Worm (Caenorhabditis elegans): ENCODE results near the gene ugt-62.

ugt-62 gene

ce11 chrIII:4562070-4562788 is 21.8 kb upstream of the ugt-62 start, which contains the start of gene pan-1 (continued):
- TF ChIP-seq rnt-1 (tag; optimal IDR thresholded peaks at IDR 0.05) (peak; percentile 25), aha-1 (tag; optimal IDR thresholded peaks at IDR 0.05) (no peak), tbx-2 (tag; optimal IDR thresholded peaks at IDR 0.05) (no peak)

ce11 chrIII:4561286-4561685 is 20.9 kb upstream of the ugt-62 start:
- no peak for TF ChIP-seq ceh-8 (GFP tag; optimal IDR thresholded peaks at IDR 0.05)
- no peak for TF ChIP-seq C04F5.9 (tag; optimal IDR thresholded peaks at IDR 0.05)
- TF ChIP-seq skn-1 (tag; optimal IDR thresholded peaks at IDR 0.05) = no peak
- no peak for TF ChIP-seq nhr-84 (tag; optimal IDR thresholded peaks at IDR 0.05)
- TF ChIP-seq F16B12.6 (tag; optimal IDR thresholded peaks at IDR 0.05) = no peak
- no peak for TF ChIP-seq lin-39 (tag; optimal IDR thresholded peaks at IDR 0.05)
- no peak for TF ChIP-seq swsn-7 (tag; optimal IDR thresholded peaks at IDR 0.05)

DNA sequence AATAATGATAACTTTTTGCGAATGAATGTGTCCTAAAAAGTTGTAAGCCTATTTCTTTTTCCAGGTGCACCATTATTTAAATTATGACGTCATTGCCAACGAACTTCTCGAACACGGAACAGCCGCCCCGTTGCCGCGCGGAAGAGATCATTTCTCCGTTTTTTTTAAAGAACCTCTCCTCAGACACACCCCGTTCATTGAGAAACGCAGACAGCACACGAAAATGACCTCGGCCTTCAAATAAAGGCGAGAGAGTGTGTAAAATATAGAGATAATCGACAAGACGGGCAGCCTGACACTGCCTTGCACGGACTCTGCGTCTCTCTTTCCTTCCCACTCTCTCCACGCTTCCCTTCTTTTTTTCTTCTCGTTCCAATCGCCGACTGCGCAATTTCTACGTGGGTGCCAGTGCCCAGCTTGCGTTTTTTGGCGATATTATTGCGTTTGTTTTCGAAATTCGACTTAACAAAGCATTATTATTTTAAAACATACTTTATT is 20.0 kb upstream of the ugt-62 start:
- TF ChIP-seq ztf-11 (tag; optimal IDR thresholded peaks at IDR 0.05) (peak in 1 of 2 experiments; percentile 20), isw-1 (GFP tag; IDR thresholded peaks at IDR 0.05) (peak; percentile 43), nhr-19 (GFP tag; conservative IDR thresholded peaks at IDR 0.05) (peak; percentile 54), swsn-7 (tag; optimal IDR thresholded peaks at IDR 0.05) (peak; percentile 77), nhr-12 (tag; optimal IDR thresholded peaks at IDR 0.05) (no peak), fkh-10 (GFP tag; optimal IDR thresholded peaks at IDR 0.05) (no peak), irx-1 (tag; optimal IDR thresholded peaks at IDR 0.05) (peak; percentile 35), unc-98 (GFP tag; IDR thresholded peaks at IDR 0.05) (no peak), snu-23 (GFP tag; optimal IDR thresholded peaks at IDR 0.05) (peak; percentile 77), lin-39 (tag; optimal IDR thresholded peaks at IDR 0.05) (no peak), fkh-4 (tag; optimal IDR thresholded peaks at IDR 0.05; ENCODE audit: borderline replicate concordance) (no peak), lsy-2 (tag; optimal IDR thresholded peaks at IDR 0.05) (peak; percentile 61), nhr-11 (tag; optimal IDR thresholded peaks at IDR 0.05) (no peak), snpc-4 (tag; optimal IDR thresholded peaks at IDR 0.05) (no peak), ces-1 (GFP tag; optimal IDR thresholded peaks at IDR 0.05) (no peak), unc-62 (GFP tag; optimal IDR thresholded peaks at IDR 0.05) (no peak), vab-15 (tag; optimal IDR thresholded peaks at IDR 0.05) (no peak), hlh-17 (GFP tag; optimal IDR thresholded peaks at IDR 0.05; ENCODE audit: borderline replicate concordance) (no peak), ceh-90 (tag; optimal IDR thresholded peaks at IDR 0.05) (no peak), rnt-1 (tag; optimal IDR thresholded peaks at IDR 0.05) (peak; percentile 67), unc-130 (tag; optimal IDR thresholded peaks at IDR 0.05) (peak; percentile 24), hpl-2 (GFP tag; optimal IDR thresholded peaks at IDR 0.05) (no peak), lin-14 (GFP tag; optimal IDR thresholded peaks at IDR 0.05) (peak; percentile 98), ama-1 (optimal IDR thresholded peaks at IDR 0.05) (no peak), ceh-8 (GFP tag; optimal IDR thresholded peaks at IDR 0.05) (no peak), mab-9 (GFP tag; IDR thresholded peaks at IDR 0.05) (no peak), ceh-88 (GFP tag; IDR thresholded peaks at IDR 0.05) (no peak), unc-86 (tag; optimal IDR thresholded peaks at IDR 0.05) (peak; percentile 56), nhr-85 (tag) (peak; percentile 84), dsc-1 (tag; optimal IDR thresholded peaks at IDR 0.05) (peak; percentile 54), nhr-47 (tag; optimal IDR thresholded peaks at IDR 0.05) (peak; percentile 76), nhr-90 (tag; optimal IDR thresholded peaks at IDR 0.05; ENCODE audit: poor library complexity) (peak; percentile 71), hlh-4 (tag; optimal IDR thresholded peaks at IDR 0.05) (no peak), elt-3 (tag; optimal IDR thresholded peaks at IDR 0.05) (peak in 3 of 6 experiments; percentile 11 to 74 (median 22)), egl-13 (tag; optimal IDR thresholded peaks at IDR 0.05) (peak; percentile 31), pax-3 (tag; optimal IDR thresholded peaks at IDR 0.05) (no peak), dpl-1 (GFP tag; optimal IDR thresholded peaks at IDR 0.05) (peak in 2 of 3 experiments; percentile 34 to 47), aly-2 (tag; optimal IDR thresholded peaks at IDR 0.05) (peak; percentile 22), nhr-237 (tag; optimal IDR thresholded peaks at IDR 0.05) (no peak), pag-3 (tag; optimal IDR thresholded peaks at IDR 0.05; ENCODE audit: borderline replicate concordance, insufficient read depth) (no peak), Y116A8C.19 (tag; optimal IDR thresholded peaks at IDR 0.05; ENCODE audit: borderline replicate concordance) (no peak), C04F5.9 (tag; optimal IDR thresholded peaks at IDR 0.05) (no peak)

Data from whole organism, L1 larva.